Fruit fly (Drosophila melanogaster): Measurements from ENCODE around the gene CG33635.

Gene CG33635

dm6 chr2L:166115-167069, 7.9 kb upstream of the CG33635 start:
- TF ChIP-seq cwo (GFP tag; optimal IDR thresholded peaks at IDR 0.05) (peak; percentile 82), CG32772 (GFP tag; IDR thresholded peaks at IDR 0.05) (no peak), CG17186 (GFP tag; optimal IDR thresholded peaks at IDR 0.05) (no peak), bcd (GFP tag; optimal IDR thresholded peaks at IDR 0.05) (peak; percentile 64), disco-r (GFP tag; optimal IDR thresholded peaks at IDR 0.05) (peak; percentile 41), usp (GFP tag; optimal IDR thresholded peaks at IDR 0.05) (no peak), aop (GFP tag; IDR thresholded peaks at IDR 0.05) (no peak), CG1832 (GFP tag; optimal IDR thresholded peaks at IDR 0.05) (no peak), pita (GFP tag; optimal IDR thresholded peaks at IDR 0.05) (no peak), Trl (optimal IDR thresholded peaks at IDR 0.05) (peak; percentile 32 to 84), Trl (GFP tag; optimal IDR thresholded peaks at IDR 0.05) (peak; percentile 54), ase (GFP tag; IDR thresholded peaks at IDR 0.05) (no peak), CG8478 (optimal IDR thresholded peaks at IDR 0.05) (no peak), CG17359 (tag; optimal IDR thresholded peaks at IDR 0.05) (peak; percentile 96), Med (GFP tag) (peak; percentile 95), H15 (GFP tag; IDR thresholded peaks at IDR 0.05) (no peak), mld (GFP tag; IDR thresholded peaks at IDR 0.05; ENCODE audit: partially characterized antibody) (no peak), CG5180 (GFP tag; optimal IDR thresholded peaks at IDR 0.05) (peak; percentile 75), Mad (GFP tag; optimal IDR thresholded peaks at IDR 0.05) (peak; percentile 22), Antp (GFP tag; optimal IDR thresholded peaks at IDR 0.05) (no peak), dmrt11E (tag; optimal IDR thresholded peaks at IDR 0.05) (peak; percentile 46), CG8765 (GFP tag; IDR thresholded peaks at IDR 0.05) (no peak), Hr78 (GFP tag; optimal IDR thresholded peaks at IDR 0.05) (peak in 1 of 2 experiments; percentile 15), nmo (GFP tag; optimal IDR thresholded peaks at IDR 0.05) (peak; percentile 33), CG3281 (GFP tag; optimal IDR thresholded peaks at IDR 0.05) (peak; percentile 86), CG4282 (GFP tag; optimal IDR thresholded peaks at IDR 0.05) (peak; percentile 67), sens (GFP tag) (peak; percentile 85), E2f2 (GFP tag; IDR thresholded peaks at IDR 0.05) (no peak), CG12104 (GFP tag; optimal IDR thresholded peaks at IDR 0.05) (peak; percentile 49), C15 (GFP tag; IDR thresholded peaks at IDR 0.05) (no peak), tio (GFP tag; optimal IDR thresholded peaks at IDR 0.05) (peak; percentile 8), Hmx (GFP tag; optimal IDR thresholded peaks at IDR 0.05) (no peak), Stat92E (GFP tag; optimal IDR thresholded peaks at IDR 0.05) (peak in 2 of 3 experiments; percentile 38 to 76), CG6654 (GFP tag; optimal IDR thresholded peaks at IDR 0.05) (no peak), NC2α (GFP tag; optimal IDR thresholded peaks at IDR 0.05) (peak; percentile 41), Dp (GFP tag; optimal IDR thresholded peaks at IDR 0.05) (no peak), chif (GFP tag; optimal IDR thresholded peaks at IDR 0.05) (peak in 1 of 2 experiments; percentile 50), trh (GFP tag; optimal IDR thresholded peaks at IDR 0.05) (no peak), NK7.1 (GFP tag; optimal IDR thresholded peaks at IDR 0.05) (peak; percentile 57), cato (GFP tag; optimal IDR thresholded peaks at IDR 0.05; ENCODE audit: borderline replicate concordance) (no peak), nom (GFP tag; optimal IDR thresholded peaks at IDR 0.05) (peak; percentile 98), CG3726 (GFP tag; IDR thresholded peaks at IDR 0.05) (no peak), CG15514 (GFP tag; optimal IDR thresholded peaks at IDR 0.05) (peak; percentile 79), CG34422 (GFP tag; IDR thresholded peaks at IDR 0.05) (no peak), gro (GFP tag; optimal IDR thresholded peaks at IDR 0.05) (peak; percentile 72), CG2889 (GFP tag; IDR thresholded peaks at IDR 0.05) (no peak), Xbp1 (GFP tag; optimal IDR thresholded peaks at IDR 0.05) (no peak), HLH4C (GFP tag; IDR thresholded peaks at IDR 0.05; ENCODE audit: partially characterized antibody) (no peak), scrt (GFP tag; optimal IDR thresholded peaks at IDR 0.05) (peak; percentile 84)
